Fruit fly (Drosophila melanogaster) S2 (cell line): Measurements from ENCODE around the gene serp.

Experiments used
- CG8478 ChIP-seq: fragments of >200 bp; optimal IDR thresholded peaks from 2 replicates; lab custom pipeline; 2018
- CTCF ChIP-seq, 2 experiments: fragments of >200 bp; optimal IDR thresholded peaks; 2 replicates each; lab custom pipeline; 2018

- TF ChIP-seq CG8478 (lab: Kevin White, UChicago) (no peak), CTCF (optimal IDR thresholded peaks at IDR 0.05; lab: Kevin White, UChicago) (no peak)
Measured at dm6 chr3L:19695057-19695627, 12.7 kb downstream of the serp start, which contains the start of gene verm.
